Worm (Caenorhabditis elegans) whole organism, L2 larva: ENCODE data around the gene C27D8.4.

Source experiments
- ZK546.5 ChIP-seq: sonication (generic microtip); optimal IDR thresholded peaks from 2 replicates; lab custom pipeline; 2017; ENCODE audit warnings: missing biosample characterization, missing genetic modification characterization
- ceh-82 ChIP-seq: fragments of 150-350 bp; optimal IDR thresholded peaks from 2 replicates; lab custom pipeline; 2014; ENCODE audit warnings: missing biosample characterization, missing genetic modification characterization
- egl-27 ChIP-seq: sonication (generic microtip); optimal IDR thresholded peaks from 3 replicates; lab custom pipeline; 2017; ENCODE audit warnings: missing biosample characterization, missing genetic modification reagents, missing genetic modification characterization
- elt-1 ChIP-seq: fragments of 150-350 bp; optimal IDR thresholded peaks from 2 replicates; lab custom pipeline; 2014; ENCODE audit warnings: missing biosample characterization, missing genetic modification characterization
- lin-13 ChIP-seq: fragments of 150-350 bp; optimal IDR thresholded peaks from 2 replicates; lab custom pipeline; 2014; ENCODE audit warnings: missing biosample characterization, missing genetic modification reagents, missing genetic modification characterization
- lsy-2 ChIP-seq, 2 experiments: fragments of 150-350 bp in 1 of 2; sonication (generic microtip) in 1 of 2; optimal IDR thresholded peaks; 2 replicates each; lab custom pipeline; 2014 to 2017; ENCODE audit warnings: missing biosample characterization in 2 of 2, missing genetic modification characterization in 2 of 2
- mdl-1 ChIP-seq, 2 experiments: fragments of 150-350 bp in 1 of 2; sonication (generic microtip) in 1 of 2; optimal IDR thresholded peaks; 2 replicates each; lab custom pipeline; 2017; ENCODE audit warnings: missing biosample characterization in 2 of 2, missing genetic modification characterization in 2 of 2
- nhr-12 ChIP-seq: fragments of 150-350 bp; optimal IDR thresholded peaks from 2 replicates; lab custom pipeline; 2014; ENCODE audit warnings: missing biosample characterization, missing genetic modification characterization
- nhr-129 ChIP-seq: fragments of 150-350 bp; optimal IDR thresholded peaks from 2 replicates; lab custom pipeline; 2014; ENCODE audit warnings: missing biosample characterization, missing genetic modification characterization
- snpc-4 ChIP-seq: fragments of 150-350 bp; optimal IDR thresholded peaks from 2 replicates; lab custom pipeline; 2014; ENCODE audit warnings: missing biosample characterization, missing genetic modification characterization
- unc-39 ChIP-seq: fragments of 150-350 bp; optimal IDR thresholded peaks from 2 replicates; lab custom pipeline; 2014; ENCODE audit warnings: missing biosample characterization, missing genetic modification characterization
- ztf-11 ChIP-seq: sonication (generic microtip); optimal IDR thresholded peaks from 2 replicates; lab custom pipeline; 2017; ENCODE audit warnings: missing biosample characterization, missing genetic modification characterization
- ztf-4 ChIP-seq: fragments of 150-350 bp; optimal IDR thresholded peaks from 2 replicates; lab custom pipeline; 2014; ENCODE audit warnings: missing biosample characterization, missing genetic modification characterization

- TF ChIP-seq nhr-12 (no peak), unc-39 (tag; lab: Kevin White, UChicago) (no peak), mdl-1 (tag; optimal IDR thresholded peaks at IDR 0.05; lab: Kevin White, UChicago) (no peak), ztf-4 (tag; lab: Kevin White, UChicago) (no peak), ZK546.5 (tag; lab: Kevin White, UChicago) (no peak), snpc-4 (no peak), lsy-2 (tag; optimal IDR thresholded peaks at IDR 0.05; lab: Kevin White, UChicago) (no peak), lin-13 (GFP tag; lab: Kevin White, UChicago) (no peak), ztf-11 (tag; lab: Kevin White, UChicago) (no peak), elt-1 (no peak), egl-27 (tag; lab: Kevin White, UChicago) (no peak), nhr-129 (no peak), ceh-82 (tag; lab: Kevin White, UChicago) (no peak)
These were observed 42.4 kb downstream of the C27D8.4 start, which contains the start of gene inx-6 for ce11 chrIV:12746284-12746683.
